Worm (Caenorhabditis elegans): ENCODE data around the gene F49C5.11.

DNA sequence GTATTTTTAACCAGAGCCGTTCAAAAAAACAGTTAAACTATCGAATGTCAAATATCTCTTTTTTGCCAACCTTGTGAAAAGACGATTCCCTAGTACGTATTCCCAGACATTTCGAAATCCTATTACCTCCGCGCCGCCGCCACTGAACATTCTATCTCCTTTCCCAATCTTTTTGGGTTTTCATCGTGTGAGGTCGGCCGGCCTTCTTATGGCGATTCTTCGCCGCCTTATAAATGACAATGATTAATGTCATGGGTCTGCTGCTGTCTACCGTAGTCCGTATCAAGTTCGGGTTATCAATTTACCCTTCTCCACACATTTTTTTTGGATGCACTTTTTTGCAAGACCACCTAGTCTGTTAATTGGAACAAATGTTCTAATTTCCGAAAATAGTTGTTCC, 6.1 kb upstream of the F49C5.11 start:
- TF ChIP-seq pha-4 (tag; optimal IDR thresholded peaks at IDR 0.05) (no peak), sox-2 (GFP tag; IDR thresholded peaks at IDR 0.05) (no peak), pax-1 (tag; optimal IDR thresholded peaks at IDR 0.05) (no peak), pqm-1 (tag; optimal IDR thresholded peaks at IDR 0.05) (no peak), nhr-11 (tag; optimal IDR thresholded peaks at IDR 0.05) (no peak), K02D7.2 (tag; optimal IDR thresholded peaks at IDR 0.05) (no peak), ahr-1 (tag; optimal IDR thresholded peaks at IDR 0.05) (no peak), nfya-1 (tag; optimal IDR thresholded peaks at IDR 0.05) (no peak), Y22D7AL.16 (tag; optimal IDR thresholded peaks at IDR 0.05) (no peak), ceh-45 (GFP tag; IDR thresholded peaks at IDR 0.05) (no peak), ama-1 (optimal IDR thresholded peaks at IDR 0.05) (no peak), ceh-18 (tag; optimal IDR thresholded peaks at IDR 0.05) (no peak), nhr-232 (tag; optimal IDR thresholded peaks at IDR 0.05) (no peak), ceh-22 (tag; optimal IDR thresholded peaks at IDR 0.05) (no peak)
